Worm (Caenorhabditis elegans) whole organism, young adult: Measurements from ENCODE around the gene aqp-6.

ENCODE experiments used
- B0035.1 ChIP-seq: sonication (generic microtip); optimal IDR thresholded peaks from 2 replicates; lab custom pipeline; 2016; ENCODE audit warnings: missing genetic modification characterization, mild to moderate bottlenecking, missing compliant biosample characterization, missing genotype, missing genetic modification reagents
- F10E7.11 ChIP-seq: sonication (generic microtip); optimal IDR thresholded peaks from 2 replicates; lab custom pipeline; 2017; ENCODE audit warnings: mild to moderate bottlenecking, missing genetic modification characterization, moderate library complexity, missing compliant biosample characterization
- F22D6.2 ChIP-seq: sonication (generic microtip); optimal IDR thresholded peaks from 2 replicates; lab custom pipeline; 2016; ENCODE audit warnings: mild to moderate bottlenecking, missing genetic modification characterization, missing compliant biosample characterization
- F23B12.7 ChIP-seq: sonication (generic microtip); optimal IDR thresholded peaks from 2 replicates; lab custom pipeline; 2017; ENCODE audit warnings: missing genetic modification characterization, mild to moderate bottlenecking, missing compliant biosample characterization, antibody characterized with exemption, moderate library complexity; ENCODE audit not compliant: insufficient read depth
- F33H1.4 ChIP-seq: fragments of 200-800 bp; sonication (Bioruptor generic); IDR thresholded peaks from 2 replicates; pipeline ENCODE4 v1.3.6; 2022; ENCODE audit warnings: missing genetic modification reagents, missing genetic modification characterization, missing compliant biosample characterization
- F37B4.10 ChIP-seq: fragments of 200-800 bp; sonication (Bioruptor generic); IDR thresholded peaks from 2 replicates; pipeline ENCODE4 v1.3.6; 2022; ENCODE audit warnings: missing genetic modification characterization, missing compliant biosample characterization
- F57A8.1 ChIP-seq: fragments of 200-800 bp; sonication (Bioruptor generic); optimal IDR thresholded peaks from 2 replicates; lab custom pipeline; 2018; ENCODE audit warnings: mild to moderate bottlenecking, missing genetic modification characterization, moderate library complexity, missing compliant biosample characterization
- T07F8.4 ChIP-seq: sonication (generic microtip); optimal IDR thresholded peaks from 2 replicates; lab custom pipeline; 2016; ENCODE audit warnings: mild to moderate bottlenecking, missing genetic modification characterization, moderate library complexity, missing compliant biosample characterization
- Y53G8AR.9 ChIP-seq: fragments of 200-800 bp; sonication (Bioruptor generic); conservative IDR thresholded peaks from 2 replicates; pipeline ENCODE4 v1.3.6; 2022; ENCODE audit warnings: missing genetic modification reagents, missing genetic modification characterization, missing compliant biosample characterization
- Y56A3A.18 ChIP-seq: fragments of 200-800 bp; sonication (Bioruptor generic); IDR thresholded peaks from 2 replicates; pipeline ENCODE4 v1.3.6; 2022; ENCODE audit warnings: missing genetic modification reagents, missing genetic modification characterization, missing compliant biosample characterization
- Y67H2A.10 ChIP-seq: fragments of 200-800 bp; sonication (Bioruptor generic); conservative IDR thresholded peaks from 2 replicates; pipeline ENCODE4 v1.3.6; 2022; ENCODE audit warnings: missing genetic modification reagents, missing genetic modification characterization, missing compliant biosample characterization
- Y95B8A.8 ChIP-seq: fragments of 200-800 bp; sonication (Bioruptor generic); IDR thresholded peaks from 2 replicates; pipeline ENCODE4 v1.3.6; 2022; ENCODE audit warnings: missing genetic modification reagents, missing genetic modification characterization, missing compliant biosample characterization
- aptf-2 ChIP-seq: fragments of 200-800 bp; sonication (Bioruptor generic); conservative IDR thresholded peaks from 2 replicates; pipeline ENCODE4 v1.3.6; 2022; ENCODE audit warnings: missing genetic modification reagents, missing genetic modification characterization, missing compliant biosample characterization
- attf-5 ChIP-seq: fragments of 200-800 bp; sonication (Bioruptor generic); optimal IDR thresholded peaks from 2 replicates; lab custom pipeline; 2018; ENCODE audit warnings: mild to moderate bottlenecking, missing genetic modification characterization, missing compliant biosample characterization
- ccch-3 ChIP-seq: fragments of 200-800 bp; sonication (Bioruptor generic); optimal IDR thresholded peaks from 2 replicates; lab custom pipeline; 2018; ENCODE audit warnings: mild to moderate bottlenecking, missing genetic modification characterization, missing compliant biosample characterization
- ceh-100 ChIP-seq: fragments of 200-800 bp; sonication (Bioruptor generic); IDR thresholded peaks from 2 replicates; pipeline ENCODE4 v1.3.6; 2022; ENCODE audit warnings: missing genetic modification reagents, missing genetic modification characterization, missing compliant biosample characterization
- ceh-27 ChIP-seq: fragments of 200-800 bp; sonication (Bioruptor generic); optimal IDR thresholded peaks from 2 replicates; lab custom pipeline; 2018; ENCODE audit warnings: mild to moderate bottlenecking, missing genetic modification characterization, moderate library complexity, missing compliant biosample characterization
- ceh-79 ChIP-seq: sonication (generic microtip); optimal IDR thresholded peaks from 2 replicates; lab custom pipeline; 2017; ENCODE audit warnings: mild to moderate bottlenecking, missing genetic modification characterization, missing compliant biosample characterization
- egrh-3 ChIP-seq: fragments of 200-800 bp; sonication (Bioruptor generic); IDR thresholded peaks from 2 replicates; pipeline ENCODE4 v1.3.6; 2022; ENCODE audit warnings: missing genetic modification reagents, missing genetic modification characterization, missing compliant biosample characterization
- lag-1 ChIP-seq: fragments of 200-800 bp; sonication (Bioruptor generic); IDR thresholded peaks from 2 replicates; pipeline ENCODE4 v1.3.6; 2022; ENCODE audit warnings: missing genetic modification reagents, missing genetic modification characterization, missing compliant biosample characterization
- lsy-27 ChIP-seq: sonication (generic microtip); optimal IDR thresholded peaks from 2 replicates; lab custom pipeline; 2017; ENCODE audit warnings: missing genetic modification characterization, mild to moderate bottlenecking, missing compliant biosample characterization, antibody characterized with exemption, missing genotype, borderline replicate concordance; ENCODE audit not compliant: insufficient read depth
- mes-4 ChIP-seq: sonication (generic microtip); optimal IDR thresholded peaks from 2 replicates; lab custom pipeline; 2016; ENCODE audit warnings: missing genotype, missing genetic modification characterization, missing compliant biosample characterization
- nhr-179 ChIP-seq: sonication (generic microtip); optimal IDR thresholded peaks from 2 replicates; lab custom pipeline; 2016; ENCODE audit warnings: mild to moderate bottlenecking, missing genetic modification characterization, missing compliant biosample characterization
- nhr-80 ChIP-seq: sonication (generic microtip); optimal IDR thresholded peaks from 2 replicates; lab custom pipeline; 2016; ENCODE audit warnings: missing genetic modification characterization, missing compliant biosample characterization
- pbrm-1 ChIP-seq: fragments of 200-800 bp; sonication (Bioruptor generic); IDR thresholded peaks from 2 replicates; pipeline ENCODE4 v1.3.6; 2022; ENCODE audit warnings: missing genetic modification reagents, missing genetic modification characterization, missing compliant biosample characterization
- rcor-1 ChIP-seq: fragments of 200-800 bp; sonication (Bioruptor generic); IDR thresholded peaks from 2 replicates; pipeline ENCODE4 v1.3.6; 2022; ENCODE audit warnings: missing genetic modification reagents, missing genetic modification characterization, missing compliant biosample characterization
- sea-2 ChIP-seq: fragments of 200-800 bp; sonication (Bioruptor generic); IDR thresholded peaks from 2 replicates; pipeline ENCODE4 v1.3.6; 2022; ENCODE audit warnings: missing genetic modification characterization, missing compliant biosample characterization
- snpc-1.3 ChIP-seq: sonication (generic microtip); optimal IDR thresholded peaks from 2 replicates; lab custom pipeline; 2017; ENCODE audit warnings: missing genetic modification characterization, mild to moderate bottlenecking, missing compliant biosample characterization, antibody characterized with exemption, moderate library complexity, missing genotype, missing genetic modification reagents; ENCODE audit not compliant: insufficient read depth
- somi-1 ChIP-seq: fragments of 200-800 bp; sonication (Bioruptor generic); optimal IDR thresholded peaks from 2 replicates; lab custom pipeline; 2018; ENCODE audit warnings: mild to moderate bottlenecking, missing genetic modification characterization, missing compliant biosample characterization
- unc-130 ChIP-seq: sonication (generic microtip); optimal IDR thresholded peaks from 2 replicates; lab custom pipeline; 2016; ENCODE audit warnings: missing genetic modification reagents, missing genetic modification characterization, missing compliant biosample characterization
- ztf-18 ChIP-seq: sonication (generic microtip); optimal IDR thresholded peaks from 2 replicates; lab custom pipeline; 2016; ENCODE audit warnings: missing genotype, mild to moderate bottlenecking, missing genetic modification characterization, missing compliant biosample characterization
- ztf-22 ChIP-seq: fragments of 200-800 bp; sonication (Bioruptor generic); optimal IDR thresholded peaks from 2 replicates; lab custom pipeline; 2018; ENCODE audit warnings: mild to moderate bottlenecking, missing genetic modification characterization, moderate library complexity, missing compliant biosample characterization
- ztf-28 ChIP-seq: fragments of 200-800 bp; sonication (Bioruptor generic); IDR thresholded peaks from 2 replicates; pipeline ENCODE4 v1.3.6; 2022; ENCODE audit warnings: missing genetic modification reagents, missing genetic modification characterization, missing compliant biosample characterization

aqp-6 gene

DNA sequence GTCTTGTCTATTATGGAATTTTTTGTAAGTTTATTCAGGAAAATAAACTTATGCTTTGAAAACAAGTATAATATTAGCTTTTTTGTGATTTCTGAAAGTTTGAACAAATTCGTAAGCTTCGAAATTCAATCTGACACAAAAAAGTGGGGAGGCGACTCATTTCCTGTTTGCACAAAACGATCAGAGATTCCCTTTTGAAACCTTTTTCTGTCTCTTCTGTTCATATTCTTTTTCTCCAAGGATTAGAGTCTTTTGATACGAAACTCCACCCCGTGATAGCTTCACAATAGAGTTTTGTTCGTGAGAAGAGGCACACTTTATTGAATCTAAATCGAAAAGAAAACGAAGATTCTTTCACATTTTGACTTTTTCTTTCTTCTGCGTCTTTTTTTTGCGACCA lies 7.3 kb upstream of the aqp-6 start (continued):
- TF ChIP-seq B0035.1 (no peak), F23B12.7 (no peak)

DNA sequence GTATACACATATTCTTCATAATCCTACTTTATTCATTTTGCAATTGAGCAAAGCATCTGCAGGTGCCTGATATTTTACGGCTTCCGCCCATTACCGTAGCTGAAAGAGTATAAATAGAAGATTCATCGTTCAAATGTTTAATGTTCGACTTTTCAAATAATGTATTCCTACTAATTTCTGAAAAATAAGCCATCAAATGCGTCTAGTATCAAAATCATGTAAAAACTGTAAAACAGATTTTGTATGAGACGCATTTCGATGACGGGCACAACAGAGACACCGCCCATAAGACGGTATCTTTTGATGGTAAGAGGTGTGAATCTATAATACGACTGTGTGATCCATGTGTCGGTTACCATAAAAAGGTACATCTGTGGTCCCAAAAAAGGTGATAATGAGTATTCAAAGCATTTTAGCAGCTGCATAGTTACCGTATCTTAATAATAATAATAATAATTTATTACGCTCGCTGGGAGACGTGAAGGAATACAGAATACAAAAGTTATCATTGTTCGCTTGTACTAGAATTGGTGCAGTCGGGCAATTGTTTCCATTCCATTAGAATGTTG lies 1.1 kb upstream of the aqp-6 start, which contains the start of the genes C32C4.3 and C32C4.16:
C32C4.3 (minus strand) TSS at position 101 of the 569 bp plus-strand sequence.
C32C4.16 (plus strand) TSS at position 519 of the 569 bp plus-strand sequence.
- TF ChIP-seq F10E7.11 (tag; lab: Kevin White, UChicago) (no peak), Y67H2A.10 (GFP tag; lab: Robert Waterston, UW) (no peak), nhr-179 (tag; lab: Kevin White, UChicago) (no peak), ztf-22 (GFP tag; lab: Kevin White, UChicago) (no peak), lag-1 (GFP tag; lab: Robert Waterston, UW) (no peak), attf-5 (GFP tag; lab: Kevin White, UChicago) (no peak), Y53G8AR.9 (no peak), T07F8.4 (tag; lab: Kevin White, UChicago) (no peak), F57A8.1 (GFP tag; lab: Kevin White, UChicago) (no peak), ceh-100 (GFP tag; lab: Robert Waterston, UW) (no peak), F22D6.2 (tag; lab: Kevin White, UChicago) (no peak), Y56A3A.18 (GFP tag; lab: Robert Waterston, UW) (no peak), mes-4 (no peak), B0035.1 (no peak), snpc-1.3 (no peak), pbrm-1 (GFP tag; lab: Robert Waterston, UW) (no peak)
- TF ChIP-seq, all 124 proteins: peak for 0

DNA sequence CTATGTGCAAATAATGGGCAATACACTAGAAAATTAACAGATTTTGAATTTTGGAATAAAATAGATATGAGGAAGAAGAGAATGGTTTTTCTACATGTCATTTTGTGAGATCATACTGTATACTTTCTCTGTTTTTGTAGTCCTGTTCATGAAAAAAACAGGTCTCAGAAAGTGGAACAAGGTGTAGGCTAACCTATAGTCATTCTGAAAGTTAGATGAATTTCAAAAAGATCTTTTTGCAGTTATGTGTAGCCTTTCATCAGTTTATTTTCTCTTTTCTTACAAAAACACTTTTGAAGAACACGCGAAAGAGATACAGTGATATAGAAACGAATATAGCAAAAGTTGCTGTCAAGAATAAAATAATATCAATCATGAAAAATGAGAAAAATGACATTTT lies 5.9 kb downstream of the aqp-6 start, which contains the start of gene ugt-35:
ugt-35 (minus strand) TSS at position 101 of the 400 bp plus-strand sequence.
- TF ChIP-seq aptf-2 (no peak), ceh-27 (GFP tag; lab: Kevin White, UChicago) (no peak)

DNA sequence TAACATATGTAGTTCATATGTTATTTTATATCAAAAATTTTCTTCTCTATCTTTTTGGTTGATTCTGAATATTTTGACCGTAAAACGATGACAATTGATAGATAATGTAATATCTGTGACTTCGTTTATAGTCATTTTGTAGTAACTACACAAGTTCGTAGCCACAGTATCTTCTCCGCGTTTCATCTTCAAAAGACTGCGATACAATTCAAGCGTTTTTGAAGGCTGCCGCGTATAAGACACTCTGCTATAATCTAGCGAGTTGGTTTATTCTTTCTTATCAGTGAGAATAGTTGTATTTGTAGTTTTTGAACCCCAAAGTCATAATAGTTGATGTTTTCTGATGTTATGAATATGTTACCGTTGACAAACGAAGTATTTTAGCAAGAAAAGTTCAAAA lies 8.7 kb downstream of the aqp-6 start, which contains the start of gene ugt-34:
ugt-34 (minus strand) TSS at position 21 of the 400 bp plus-strand sequence.
- TF ChIP-seq ceh-79 (tag; lab: Kevin White, UChicago): no peak
- TF ChIP-seq nhr-80 (tag; lab: Kevin White, UChicago): no peak
- no peak for TF ChIP-seq ccch-3 (GFP tag; lab: Kevin White, UChicago)
- no peak for TF ChIP-seq rcor-1 (GFP tag; lab: Robert Waterston, UW)
- no peak for TF ChIP-seq unc-130 (GFP tag; lab: Kevin White, UChicago)
- no peak for TF ChIP-seq sea-2 (GFP tag; lab: Robert Waterston, UW)
- no peak for TF ChIP-seq lsy-27 (tag; lab: Kevin White, UChicago)
- no peak for TF ChIP-seq Y95B8A.8 (GFP tag; lab: Robert Waterston, UW)
- TF ChIP-seq F37B4.10 (GFP tag; lab: Robert Waterston, UW): no peak
- TF ChIP-seq somi-1 (GFP tag; lab: Kevin White, UChicago): no peak
- TF ChIP-seq F33H1.4 (GFP tag; lab: Robert Waterston, UW): no peak
- TF ChIP-seq egrh-3 (GFP tag; lab: Robert Waterston, UW): no peak
- no peak for TF ChIP-seq ztf-18 (tag; lab: Kevin White, UChicago)
- TF ChIP-seq ztf-28 (GFP tag; lab: Robert Waterston, UW): no peak
